Fruit fly (Drosophila melanogaster): Measurements from ENCODE around the gene RabGGTb.

Gene RabGGTb

DNA sequence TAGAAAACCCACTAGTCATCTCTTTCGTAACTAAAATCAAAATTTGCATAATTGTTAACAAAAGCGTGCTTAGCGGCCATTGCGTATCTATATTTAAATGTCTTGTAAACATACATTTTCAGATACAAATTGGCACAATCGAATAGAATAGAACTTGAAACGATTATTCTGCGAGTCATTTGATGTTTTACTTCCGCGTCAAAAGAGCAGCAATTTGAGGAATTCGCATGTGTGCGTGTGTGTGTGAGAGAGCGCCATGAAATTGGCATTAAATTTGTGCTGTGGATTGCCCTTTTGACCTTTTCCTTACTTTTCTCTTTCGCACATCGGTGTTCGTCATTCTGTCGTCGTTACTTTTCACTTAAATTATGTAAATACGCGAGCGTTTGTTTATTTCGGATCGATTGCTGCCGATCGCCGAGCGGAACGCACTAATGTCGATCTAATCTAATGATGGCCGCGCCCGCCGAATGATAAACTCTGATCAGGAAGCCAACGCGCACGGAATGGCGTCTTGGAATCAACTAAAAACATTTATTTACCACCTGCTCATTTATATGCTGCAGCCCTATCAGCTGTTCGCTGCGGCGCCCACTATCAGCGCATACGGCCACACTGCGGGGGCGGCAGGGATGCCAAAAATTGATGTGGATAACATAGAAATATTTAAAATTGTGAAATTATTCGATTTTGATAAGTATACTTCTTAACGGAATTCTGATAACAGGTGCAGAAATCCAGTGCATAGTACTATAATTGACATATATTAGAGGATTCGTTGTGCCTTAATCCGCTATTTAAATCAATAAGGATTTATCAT is 6.0 kb downstream of the RabGGTb start (continued):
- TF ChIP-seq Optix (GFP tag; IDR thresholded peaks at IDR 0.05) (0 out of 3 replicates have a peak, but pooled peaks have one; percentile 36), CG17829 (tag; optimal IDR thresholded peaks at IDR 0.05) (peak; percentile 40), CG15696 (tag; optimal IDR thresholded peaks at IDR 0.05) (peak; percentile 11), CG31388 (GFP tag; optimal IDR thresholded peaks at IDR 0.05) (no peak), tx (GFP tag; optimal IDR thresholded peaks at IDR 0.05) (peak; percentile 0), CG31224 (GFP tag; IDR thresholded peaks at IDR 0.05) (peak; percentile 43; the same call in 1 of the 2 replicates), CG17328 (GFP tag; IDR thresholded peaks at IDR 0.05) (peak; percentile 28; the same call in 1 of the 2 replicates), CG2199 (GFP tag; IDR thresholded peaks at IDR 0.05) (peak; percentile 70), Mrtf (GFP tag; IDR thresholded peaks at IDR 0.05) (peak; percentile 53; the same call in 1 of the 3 replicates), slbo (GFP tag; IDR thresholded peaks at IDR 0.05) (peak; percentile 58), Drgx (GFP tag; IDR thresholded peaks at IDR 0.05) (peak; percentile 49), CG9797 (GFP tag; optimal IDR thresholded peaks at IDR 0.05) (peak; percentile 95), corto (GFP tag; optimal IDR thresholded peaks at IDR 0.05) (no peak), HLHmδ (GFP tag; optimal IDR thresholded peaks at IDR 0.05) (peak; percentile 73), abd-A (tag; optimal IDR thresholded peaks at IDR 0.05) (peak; percentile 91), CG10267 (tag; optimal IDR thresholded peaks at IDR 0.05) (no peak), crol (GFP tag; IDR thresholded peaks at IDR 0.05) (peak; percentile 48; the same call in 1 of the 2 replicates), Ets97D (GFP tag; optimal IDR thresholded peaks at IDR 0.05) (peak; percentile 71), CG7271 (tag; optimal IDR thresholded peaks at IDR 0.05) (no peak), MTF-1 (GFP tag; optimal IDR thresholded peaks at IDR 0.05; ENCODE audit: borderline replicate concordance) (peak; percentile 75), ash1 (GFP tag; optimal IDR thresholded peaks at IDR 0.05) (peak; percentile 65), NFAT (GFP tag; IDR thresholded peaks at IDR 0.05) (peak; percentile 73), Bdp1 (GFP tag; optimal IDR thresholded peaks at IDR 0.05) (peak; percentile 23), D19B (GFP tag; optimal IDR thresholded peaks at IDR 0.05) (peak; percentile 15), CG16779 (GFP tag; IDR thresholded peaks at IDR 0.05) (no peak; the same call in 1 of the 2 replicates), gro (GFP tag; optimal IDR thresholded peaks at IDR 0.05) (peak; percentile 62), Atf-2 (GFP tag; optimal IDR thresholded peaks at IDR 0.05) (no peak), CG15601 (tag; optimal IDR thresholded peaks at IDR 0.05) (peak; percentile 39), onecut (GFP tag; IDR thresholded peaks at IDR 0.05) (peak; percentile 58), pzg (GFP tag; optimal IDR thresholded peaks at IDR 0.05) (peak; percentile 92), D (optimal IDR thresholded peaks at IDR 0.05) (no peak), D (GFP tag; optimal IDR thresholded peaks at IDR 0.05) (no peak), ara (GFP tag; IDR thresholded peaks at IDR 0.05) (peak; percentile 39; the same call in 1 of the 2 replicates), Hand (GFP tag; optimal IDR thresholded peaks at IDR 0.05) (peak; percentile 39), sd (tag; optimal IDR thresholded peaks at IDR 0.05) (peak; percentile 92), CG34422 (GFP tag; IDR thresholded peaks at IDR 0.05) (peak; percentile 89; the same call in 2 of the 3 replicates), eve (GFP tag; optimal IDR thresholded peaks at IDR 0.05) (no peak), CG6813 (GFP tag; optimal IDR thresholded peaks at IDR 0.05) (peak; percentile 73), ems (GFP tag; optimal IDR thresholded peaks at IDR 0.05) (peak; percentile 30), Blimp-1 (GFP tag; optimal IDR thresholded peaks at IDR 0.05) (no peak), CG12071 (GFP tag; optimal IDR thresholded peaks at IDR 0.05) (peak; percentile 65), CG32532 (GFP tag; IDR thresholded peaks at IDR 0.05) (peak; percentile 70), ap (GFP tag; IDR thresholded peaks at IDR 0.05) (no peak), CG4282 (GFP tag; optimal IDR thresholded peaks at IDR 0.05) (no peak), ab (GFP tag; optimal IDR thresholded peaks at IDR 0.05) (no peak), zf30C (GFP tag; optimal IDR thresholded peaks at IDR 0.05) (no peak), Fer1 (GFP tag; optimal IDR thresholded peaks at IDR 0.05) (peak; percentile 63), CG3163 (GFP tag; optimal IDR thresholded peaks at IDR 0.05) (peak; percentile 8), CG1529 (GFP tag; optimal IDR thresholded peaks at IDR 0.05) (no peak)

Measured in whole organism, embryonic.